Worm (Caenorhabditis elegans) whole organism, young adult: ENCODE measurements around the gene teg-1.

Experiments used
- aptf-3 ChIP-seq: fragments of 200-800 bp; sonication (Bioruptor generic); IDR thresholded peaks from 2 replicates; pipeline ENCODE4 v1.3.6; 2022; ENCODE audit warnings: missing genetic modification characterization, missing compliant biosample characterization
- snpc-4 ChIP-seq, 5 experiments: fragments of 150-350 bp in 1 of 5; sonication (generic microtip) in 4 of 5; optimal IDR thresholded peaks; 2 replicates each; lab custom pipeline; 2014 to 2018; ENCODE audit warnings: missing genetic modification characterization in 5 of 5, missing biosample characterization in 3 of 5, antibody characterized with exemption in 2 of 5, mild to moderate bottlenecking in 2 of 5, missing compliant biosample characterization in 2 of 5, missing genotype in 2 of 5, moderate library complexity in 2 of 5, missing genetic modification reagents in 1 of 5

DNA sequence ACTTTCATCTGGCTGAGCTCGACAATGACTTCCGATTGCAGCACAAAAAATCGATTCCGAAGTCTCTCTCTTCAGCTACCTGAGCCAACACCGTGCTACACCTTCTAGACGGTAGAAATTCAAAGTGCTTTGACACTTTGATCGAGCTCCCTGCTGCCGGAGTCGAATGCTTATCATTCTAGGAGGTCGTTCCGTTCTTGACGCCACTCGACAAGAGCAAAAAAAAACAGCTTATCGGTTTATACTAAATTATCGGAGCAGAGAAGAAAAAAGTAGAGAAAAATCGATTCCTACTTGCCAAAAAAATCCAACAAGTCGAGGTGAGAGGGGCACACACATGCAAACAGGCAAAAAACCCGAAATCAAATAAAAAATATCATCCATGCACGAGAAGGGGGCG lies 49.5 kb downstream of the teg-1 start:
- TF ChIP-seq snpc-4 (GFP tag; optimal IDR thresholded peaks at IDR 0.05; lab: Kevin White, UChicago) (no peak), snpc-4 (tag; optimal IDR thresholded peaks at IDR 0.05; lab: Kevin White, UChicago) (no peak), aptf-3 (no peak)
